Worm (Caenorhabditis elegans): Measurements from ENCODE around the gene C50E3.7.

C50E3.7 gene

ce11 chrV:7587637-7588036, 10.5 kb downstream of the C50E3.7 start, which contains the start of the genes F19F10.11 and C50E3.5 (continued):
- no peak for TF ChIP-seq zag-1 (tag; optimal IDR thresholded peaks at IDR 0.05)
- no peak for TF ChIP-seq peb-1 (tag; optimal IDR thresholded peaks at IDR 0.05)
- no peak for TF ChIP-seq nhr-25 (tag; optimal IDR thresholded peaks at IDR 0.05)
- TF ChIP-seq sma-3 (GFP tag; optimal IDR thresholded peaks at IDR 0.05), result peak; percentile 60
- TF ChIP-seq nhr-11 (tag; optimal IDR thresholded peaks at IDR 0.05), result no peak
- no peak for TF ChIP-seq aly-2 (tag; optimal IDR thresholded peaks at IDR 0.05)
- peak; percentile 81 for TF ChIP-seq unc-55 (GFP tag; optimal IDR thresholded peaks at IDR 0.05)
- peak; percentile 13 for TF ChIP-seq fos-1 (tag; optimal IDR thresholded peaks at IDR 0.05)

DNA sequence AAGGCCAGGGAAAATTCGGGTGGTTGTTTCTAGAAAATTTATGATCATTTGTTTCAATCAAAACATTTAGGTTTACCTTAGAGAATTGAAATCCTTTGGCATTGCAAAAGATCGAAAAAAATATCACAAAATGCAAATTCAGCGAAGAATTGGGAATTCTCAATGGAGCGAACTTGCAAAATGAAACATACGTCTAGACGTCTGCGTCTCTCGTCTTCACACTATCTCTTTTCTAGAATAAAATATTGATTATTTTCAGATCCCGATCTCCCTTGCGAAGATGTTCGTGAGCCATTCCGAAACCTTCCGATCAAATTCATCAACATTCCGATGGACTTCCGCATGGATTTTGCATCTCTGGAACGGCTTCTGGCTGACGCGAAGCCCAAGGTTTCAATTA, 17.8 kb downstream of the C50E3.7 start, which contains the start of gene ets-6:
TSS of gene ets-6 (minus strand) at position 169 of the 400 bp plus-strand sequence.
- TF ChIP-seq nhr-25 (tag; optimal IDR thresholded peaks at IDR 0.05) (peak; percentile 35), unc-62 (GFP tag; optimal IDR thresholded peaks at IDR 0.05) (no peak), nhr-21 (tag; optimal IDR thresholded peaks at IDR 0.05) (peak; percentile 18), lin-13 (GFP tag; optimal IDR thresholded peaks at IDR 0.05) (no peak), unc-39 (tag; optimal IDR thresholded peaks at IDR 0.05) (no peak), nhr-129 (tag; optimal IDR thresholded peaks at IDR 0.05) (peak; percentile 50), C34F6.9 (tag; optimal IDR thresholded peaks at IDR 0.05) (peak; percentile 77), sma-9 (GFP tag; optimal IDR thresholded peaks at IDR 0.05) (peak; percentile 26), sma-9 (tag; optimal IDR thresholded peaks at IDR 0.05) (no peak), gmeb-1 (tag; optimal IDR thresholded peaks at IDR 0.05) (peak; percentile 60), nhr-12 (tag; optimal IDR thresholded peaks at IDR 0.05) (no peak), mab-5 (tag; optimal IDR thresholded peaks at IDR 0.05) (no peak), crh-2 (tag; optimal IDR thresholded peaks at IDR 0.05) (peak; percentile 55), sma-3 (GFP tag; optimal IDR thresholded peaks at IDR 0.05) (peak; percentile 16), lsy-2 (tag; optimal IDR thresholded peaks at IDR 0.05) (peak; percentile 10 to 78), fos-1 (tag; optimal IDR thresholded peaks at IDR 0.05) (peak; percentile 25), unc-55 (GFP tag; optimal IDR thresholded peaks at IDR 0.05) (peak; percentile 76), ztf-11 (tag; optimal IDR thresholded peaks at IDR 0.05) (no peak)

DNA sequence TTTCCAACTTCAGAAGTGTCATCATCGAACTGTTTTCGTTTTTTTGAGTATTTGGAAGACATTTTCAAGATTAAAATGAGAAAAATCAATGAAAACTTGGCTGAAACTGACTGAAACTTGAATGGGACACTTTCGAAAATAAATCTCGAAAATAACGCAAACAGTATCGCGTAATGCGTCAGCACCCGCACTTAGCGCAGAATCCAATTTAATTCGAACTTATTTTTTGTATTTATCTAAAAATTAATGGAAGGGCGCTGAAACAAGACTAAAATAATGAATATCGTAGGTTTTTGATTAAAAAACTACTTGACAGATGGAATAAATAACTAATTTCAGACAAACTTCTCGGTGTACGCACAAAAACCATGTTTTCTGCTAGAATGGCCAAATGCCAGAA, 22.6 kb downstream of the C50E3.7 start, which contains the start of the genes snu-66 and ints-9:
TSS of gene snu-66 (minus strand) at position 108 of the 400 bp plus-strand sequence.
TSS of gene ints-9 (plus strand) at position 240 of the 400 bp plus-strand sequence.
- TF ChIP-seq C34F6.9 (tag; optimal IDR thresholded peaks at IDR 0.05), result peak; percentile 86
- TF ChIP-seq mdl-1 (tag; optimal IDR thresholded peaks at IDR 0.05), result no peak
- TF ChIP-seq peb-1 (tag; optimal IDR thresholded peaks at IDR 0.05), result no peak
- TF ChIP-seq nhr-11 (tag; optimal IDR thresholded peaks at IDR 0.05), result no peak
- no peak for TF ChIP-seq nhr-10 (tag; optimal IDR thresholded peaks at IDR 0.05)
- no peak for TF ChIP-seq elt-1 (tag; optimal IDR thresholded peaks at IDR 0.05)
- no peak for TF ChIP-seq alr-1 (tag; optimal IDR thresholded peaks at IDR 0.05)
- no peak for TF ChIP-seq mab-5 (tag; optimal IDR thresholded peaks at IDR 0.05)
- no peak for TF ChIP-seq lin-11 (tag; optimal IDR thresholded peaks at IDR 0.05)
- TF ChIP-seq snpc-4 (tag; optimal IDR thresholded peaks at IDR 0.05), result peak; percentile 22
- no peak for TF ChIP-seq ztf-1 (GFP tag; conservative IDR thresholded peaks at IDR 0.05)
- TF ChIP-seq ztf-11 (tag; optimal IDR thresholded peaks at IDR 0.05), result no peak
- no peak for TF ChIP-seq blmp-1 (tag; optimal IDR thresholded peaks at IDR 0.05; ENCODE audit: insufficient read depth)
- TF ChIP-seq ceh-82 (tag; optimal IDR thresholded peaks at IDR 0.05), result no peak
- peak; percentile 36 for TF ChIP-seq nhr-6 (tag; optimal IDR thresholded peaks at IDR 0.05)
- TF ChIP-seq sma-3 (GFP tag; optimal IDR thresholded peaks at IDR 0.05), result peak; percentile 52
- peak; percentile 16 for TF ChIP-seq sem-4 (tag; optimal IDR thresholded peaks at IDR 0.05)
- no peak for TF ChIP-seq R02D3.7 (tag; optimal IDR thresholded peaks at IDR 0.05)
- no peak for TF ChIP-seq unc-62 (GFP tag; optimal IDR thresholded peaks at IDR 0.05)
- TF ChIP-seq gmeb-1 (tag; optimal IDR thresholded peaks at IDR 0.05), result peak; percentile 82
- no peak for TF ChIP-seq ceh-16 (tag; optimal IDR thresholded peaks at IDR 0.05)
- peak; percentile 40 for TF ChIP-seq lin-13 (GFP tag; optimal IDR thresholded peaks at IDR 0.05)
- no peak for TF ChIP-seq nhr-25 (tag; optimal IDR thresholded peaks at IDR 0.05)
- TF ChIP-seq F13H6.1 (tag; optimal IDR thresholded peaks at IDR 0.05), result peak; percentile 69
- TF ChIP-seq nhr-129 (tag; optimal IDR thresholded peaks at IDR 0.05), result peak; percentile 65
- no peak for TF ChIP-seq nhr-77 (tag; optimal IDR thresholded peaks at IDR 0.05)
- peak; percentile 63 to 82 for TF ChIP-seq lsy-2 (tag; optimal IDR thresholded peaks at IDR 0.05)
- no peak for TF ChIP-seq ztf-4 (tag; optimal IDR thresholded peaks at IDR 0.05)
- no peak for TF ChIP-seq fos-1 (tag; optimal IDR thresholded peaks at IDR 0.05)
- TF ChIP-seq egl-27 (tag; optimal IDR thresholded peaks at IDR 0.05), result no peak
- no peak for TF ChIP-seq mbf-1 (tag; optimal IDR thresholded peaks at IDR 0.05)
- TF ChIP-seq skn-1 (tag; optimal IDR thresholded peaks at IDR 0.05), result no peak
- TF ChIP-seq nhr-237 (tag; optimal IDR thresholded peaks at IDR 0.05), result no peak
- peak; percentile 74 for TF ChIP-seq sma-9 (GFP tag; optimal IDR thresholded peaks at IDR 0.05)
- TF ChIP-seq sma-9 (tag; optimal IDR thresholded peaks at IDR 0.05), result no peak
- TF ChIP-seq ama-1 (optimal IDR thresholded peaks at IDR 0.05), result no peak
- TF ChIP-seq ZK546.5 (tag; optimal IDR thresholded peaks at IDR 0.05), result no peak
- no peak for TF ChIP-seq unc-39 (tag; optimal IDR thresholded peaks at IDR 0.05)
- TF ChIP-seq lin-39 (tag; optimal IDR thresholded peaks at IDR 0.05), result no peak
- no peak for TF ChIP-seq elt-3 (tag; optimal IDR thresholded peaks at IDR 0.05)
- TF ChIP-seq dmd-4 (tag; optimal IDR thresholded peaks at IDR 0.05), result no peak
- TF ChIP-seq nhr-12 (tag; optimal IDR thresholded peaks at IDR 0.05), result no peak
- peak; percentile 49 for TF ChIP-seq nhr-21 (tag; optimal IDR thresholded peaks at IDR 0.05)
- peak; percentile 51 for TF ChIP-seq crh-2 (tag; optimal IDR thresholded peaks at IDR 0.05)
- TF ChIP-seq Y55F3AM.14 (GFP tag; optimal IDR thresholded peaks at IDR 0.05), result no peak
- no peak for TF ChIP-seq aly-2 (tag; optimal IDR thresholded peaks at IDR 0.05)
